Fruit fly (Drosophila melanogaster): Measurements from ENCODE around the gene Tspo.

The Tspo gene

DNA sequence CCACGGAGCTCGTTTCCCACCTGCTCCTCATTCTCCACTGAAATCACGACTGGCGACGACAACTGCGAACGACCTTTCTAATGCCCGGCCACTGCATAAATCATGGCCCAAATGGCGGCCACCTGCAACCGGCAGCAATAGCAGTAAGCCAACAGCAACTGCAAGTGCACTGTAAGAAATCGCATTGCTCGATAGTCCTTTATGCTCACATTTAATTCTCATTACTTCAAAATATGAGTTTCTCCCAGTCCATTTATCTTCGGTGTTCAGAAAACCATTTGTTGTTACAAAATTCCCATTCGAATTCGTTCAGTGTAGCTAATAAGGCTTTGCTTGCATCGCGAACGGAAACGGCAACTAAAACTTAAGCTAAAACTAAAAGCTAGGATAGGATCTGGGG lies 44.6 kb downstream of the Tspo start (continued):
- no peak for TF ChIP-seq cg (GFP tag; optimal IDR thresholded peaks at IDR 0.05)
- TF ChIP-seq Drgx (GFP tag; IDR thresholded peaks at IDR 0.05) = peak; percentile 87
- TF ChIP-seq CG12942 (GFP tag; optimal IDR thresholded peaks at IDR 0.05) = no peak
- 0 out of 2 replicates have a peak, but pooled peaks have one; percentile 16 for TF ChIP-seq Ptx1 (GFP tag; IDR thresholded peaks at IDR 0.05)
- TF ChIP-seq Ssrp (tag; optimal IDR thresholded peaks at IDR 0.05) = no peak
- TF ChIP-seq H15 (GFP tag; IDR thresholded peaks at IDR 0.05) = 0 out of 3 replicates have a peak, but pooled peaks have one; percentile 35

DNA sequence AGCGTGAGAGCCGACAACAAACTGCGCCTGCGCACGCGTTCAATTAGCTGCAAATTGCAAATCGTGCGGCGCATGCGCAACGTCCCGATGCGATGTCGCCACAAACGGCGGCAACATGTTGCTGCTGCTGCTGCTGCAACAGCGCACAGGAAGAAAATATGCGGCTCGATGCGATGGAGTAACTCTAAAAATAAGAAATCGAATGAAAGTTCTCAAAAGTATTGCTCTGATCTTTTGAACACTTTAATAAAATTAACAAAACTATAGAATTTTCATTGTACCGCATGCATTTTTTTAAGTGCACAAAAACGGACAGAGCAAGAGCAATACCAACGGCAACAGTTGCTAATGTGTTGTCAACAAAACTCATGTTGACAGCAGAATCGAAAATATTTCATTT lies 46.8 kb downstream of the Tspo start:
- no peak for TF ChIP-seq Fer3 (tag; optimal IDR thresholded peaks at IDR 0.05)
- TF ChIP-seq ab (GFP tag; optimal IDR thresholded peaks at IDR 0.05) = no peak
- no peak for TF ChIP-seq CG15514 (GFP tag; optimal IDR thresholded peaks at IDR 0.05)
- TF ChIP-seq sisA (GFP tag; IDR thresholded peaks at IDR 0.05) = peak; percentile 51
- TF ChIP-seq Sox102F (GFP tag; optimal IDR thresholded peaks at IDR 0.05) = peak; percentile 48
- no peak for TF ChIP-seq tll (GFP tag; optimal IDR thresholded peaks at IDR 0.05)
- no peak for TF ChIP-seq CG6791 (GFP tag; IDR thresholded peaks at IDR 0.05; ENCODE audit: partially characterized antibody)
- TF ChIP-seq fd3F (GFP tag; optimal IDR thresholded peaks at IDR 0.05) = no peak
- peak; percentile 46 for TF ChIP-seq Spps (tag; optimal IDR thresholded peaks at IDR 0.05)
- TF ChIP-seq Stat92E (GFP tag; optimal IDR thresholded peaks at IDR 0.05) = no peak
- no peak for TF ChIP-seq fd64A (GFP tag; optimal IDR thresholded peaks at IDR 0.05)
- TF ChIP-seq ken (GFP tag; IDR thresholded peaks at IDR 0.05) = 0 out of 3 replicates have a peak, but pooled peaks have one; percentile 48
- TF ChIP-seq Gug (GFP tag; IDR thresholded peaks at IDR 0.05) = no peak; the same call in 3 of the 4 replicates
- TF ChIP-seq HLHmδ (GFP tag; optimal IDR thresholded peaks at IDR 0.05) = no peak
- no peak for TF ChIP-seq hb (GFP tag; IDR thresholded peaks at IDR 0.05; ENCODE audit: partially characterized antibody)
- no peak for TF ChIP-seq wdn (GFP tag; IDR thresholded peaks at IDR 0.05)
- peak; percentile 89 for TF ChIP-seq CG11504 (tag; optimal IDR thresholded peaks at IDR 0.05)
- no peak for TF ChIP-seq ato (GFP tag; IDR thresholded peaks at IDR 0.05; ENCODE audit: partially characterized antibody)
- TF ChIP-seq exex (tag; optimal IDR thresholded peaks at IDR 0.05) = no peak
- no peak for TF ChIP-seq lab (GFP tag; optimal IDR thresholded peaks at IDR 0.05)
- 0 out of 3 replicates have a peak, but pooled peaks have one; percentile 26 for TF ChIP-seq CG34422 (GFP tag; IDR thresholded peaks at IDR 0.05)
- TF ChIP-seq dan (GFP tag; IDR thresholded peaks at IDR 0.05) = peak; percentile 62; the same call in 1 of the 2 replicates
- no peak for TF ChIP-seq Vsx1 (GFP tag; optimal IDR thresholded peaks at IDR 0.05)
- TF ChIP-seq Sry-β (GFP tag; optimal IDR thresholded peaks at IDR 0.05) = no peak
- no peak for TF ChIP-seq sob (GFP tag; IDR thresholded peaks at IDR 0.05)
- peak; percentile 35 for TF ChIP-seq gsb-n (tag; optimal IDR thresholded peaks at IDR 0.05)
- TF ChIP-seq inv (GFP tag; IDR thresholded peaks at IDR 0.05; ENCODE audit: partially characterized antibody) = no peak
- no peak for TF ChIP-seq CG12769 (tag; optimal IDR thresholded peaks at IDR 0.05)
- no peak for TF ChIP-seq CG3995 (GFP tag; optimal IDR thresholded peaks at IDR 0.05)
- no peak for TF ChIP-seq Side (GFP tag; optimal IDR thresholded peaks at IDR 0.05)
- peak; percentile 38 for TF ChIP-seq CG3407 (GFP tag; optimal IDR thresholded peaks at IDR 0.05)
- no peak for TF ChIP-seq CG8281 (tag; optimal IDR thresholded peaks at IDR 0.05)
- no peak for TF ChIP-seq Taf1 (GFP tag; IDR thresholded peaks at IDR 0.05)
- TF ChIP-seq CG6689 (GFP tag; IDR thresholded peaks at IDR 0.05) = peak; percentile 42; the same call in 1 of the 2 replicates
- TF ChIP-seq CG1647 (GFP tag; optimal IDR thresholded peaks at IDR 0.05) = no peak
- no peak for TF ChIP-seq CG12155 (GFP tag; optimal IDR thresholded peaks at IDR 0.05)
- TF ChIP-seq otp (GFP tag; IDR thresholded peaks at IDR 0.05) = peak; percentile 65
- TF ChIP-seq CG15601 (tag; optimal IDR thresholded peaks at IDR 0.05) = peak; percentile 1
- no peak for TF ChIP-seq Hey (tag; optimal IDR thresholded peaks at IDR 0.05)
- no peak for TF ChIP-seq prd (optimal IDR thresholded peaks at IDR 0.05)
- TF ChIP-seq prd (GFP tag; IDR thresholded peaks at IDR 0.05) = peak; percentile 89
- TF ChIP-seq CoRest (tag; optimal IDR thresholded peaks at IDR 0.05) = no peak
- peak in 1 of 2 experiments; percentile 69 for TF ChIP-seq eve (GFP tag; optimal IDR thresholded peaks at IDR 0.05)
